Worm (Caenorhabditis elegans): ENCODE data around the gene ZK688.11.

Gene ZK688.11

DNA sequence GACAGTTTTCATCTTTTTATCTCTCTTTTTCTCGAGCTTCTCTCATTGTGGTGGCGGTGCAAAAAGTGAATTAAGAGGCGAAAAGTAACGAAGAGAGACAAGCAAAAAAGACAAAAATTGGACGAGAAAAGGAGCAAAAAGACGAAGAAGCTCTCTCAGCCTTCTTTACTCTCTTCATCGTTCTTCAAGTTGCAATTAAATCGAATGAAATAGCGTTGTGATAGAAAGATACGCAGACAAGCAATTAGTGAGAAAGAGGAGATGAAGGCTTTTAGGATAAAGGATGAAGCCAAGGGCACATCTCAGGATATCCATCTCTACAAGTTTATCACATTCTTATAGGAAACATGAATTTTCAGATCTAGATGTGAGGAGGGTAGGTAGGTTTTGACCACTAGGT, 36.6 kb downstream of the ZK688.11 start:
- TF ChIP-seq hmg-11 (tag; optimal IDR thresholded peaks at IDR 0.05) (no peak), elt-3 (tag; optimal IDR thresholded peaks at IDR 0.05) (no peak), sea-2 (GFP tag; optimal IDR thresholded peaks at IDR 0.05) (no peak), nhr-12 (tag; optimal IDR thresholded peaks at IDR 0.05) (no peak), nfya-1 (tag; optimal IDR thresholded peaks at IDR 0.05; ENCODE audit: insufficient read depth) (peak; percentile 29), egl-5 (tag; optimal IDR thresholded peaks at IDR 0.05) (peak; percentile 6)

DNA sequence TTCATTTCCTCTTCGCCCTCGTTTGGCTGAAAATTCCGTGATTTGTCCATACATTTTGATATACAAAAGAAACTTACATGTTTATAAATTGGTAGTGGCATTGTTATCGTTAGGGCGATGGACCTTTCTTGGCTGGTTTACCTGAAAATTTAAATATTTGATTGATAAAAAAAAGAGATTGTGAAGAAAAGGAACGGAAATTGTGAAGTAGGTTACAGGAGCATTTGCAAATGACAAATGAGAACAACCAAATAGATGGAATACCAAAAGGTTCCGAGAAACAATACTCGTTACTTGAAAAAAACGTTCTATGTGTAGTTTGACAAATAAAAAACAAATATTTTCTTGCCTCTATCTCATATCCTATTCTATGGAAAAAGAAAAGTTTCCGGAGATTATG, 41.2 kb downstream of the ZK688.11 start, which contains the start of gene ZK652.8:
TSS of gene ZK652.8 (minus strand) at position 101 of the 400 bp plus-strand sequence.
- TF ChIP-seq daf-12 (tag; optimal IDR thresholded peaks at IDR 0.05) = no peak

DNA sequence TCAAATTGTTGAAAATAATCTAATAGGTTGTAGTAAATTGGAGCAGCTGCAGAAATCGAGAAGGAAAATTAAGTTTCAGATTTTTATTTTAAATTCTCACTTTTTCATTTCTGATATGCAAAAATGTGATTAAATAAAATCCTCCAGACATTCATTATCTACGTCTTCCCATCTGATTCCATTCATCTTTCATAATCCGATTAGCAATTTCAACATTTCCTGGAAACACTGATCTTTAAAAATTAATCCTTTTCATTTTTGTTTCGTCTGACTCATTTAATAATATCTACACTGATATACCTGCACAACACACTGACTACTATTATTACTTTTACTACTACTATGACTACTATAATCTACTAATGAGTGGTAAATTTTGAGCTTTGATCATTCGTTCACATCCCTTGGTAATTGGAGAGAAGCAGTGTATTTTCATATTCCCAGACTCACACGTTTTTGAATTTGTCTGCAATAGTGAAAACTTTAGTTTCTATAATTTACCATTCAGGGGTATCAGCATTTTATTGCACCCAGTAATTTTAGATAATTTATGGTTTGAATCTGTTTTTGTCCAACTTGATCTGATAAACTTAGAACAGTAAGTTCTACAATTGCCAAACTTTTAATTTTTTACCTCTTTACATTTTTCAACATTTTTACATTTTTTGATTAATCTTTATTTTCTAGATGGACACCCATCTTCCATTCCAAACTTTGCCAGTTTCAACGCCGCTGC, 45.7 kb downstream of the ZK688.11 start, which contains the start of gene ceh-23:
TSS of gene ceh-23 (plus strand) at position 686 of the 736 bp plus-strand sequence.
- no peak for TF ChIP-seq fkh-10 (GFP tag; optimal IDR thresholded peaks at IDR 0.05)
- no peak for TF ChIP-seq nhr-43 (tag; optimal IDR thresholded peaks at IDR 0.05; ENCODE audit: poor library complexity, severe bottlenecking)
- no peak for TF ChIP-seq zag-1 (tag; optimal IDR thresholded peaks at IDR 0.05)
- TF ChIP-seq fkh-2 (tag; optimal IDR thresholded peaks at IDR 0.05) = no peak
- TF ChIP-seq mdl-1 (tag; optimal IDR thresholded peaks at IDR 0.05) = no peak
- TF ChIP-seq R02D3.7 (tag; optimal IDR thresholded peaks at IDR 0.05) = no peak
- TF ChIP-seq tbx-2 (tag; optimal IDR thresholded peaks at IDR 0.05) = no peak
- TF ChIP-seq elt-3 (tag; optimal IDR thresholded peaks at IDR 0.05) = no peak

DNA sequence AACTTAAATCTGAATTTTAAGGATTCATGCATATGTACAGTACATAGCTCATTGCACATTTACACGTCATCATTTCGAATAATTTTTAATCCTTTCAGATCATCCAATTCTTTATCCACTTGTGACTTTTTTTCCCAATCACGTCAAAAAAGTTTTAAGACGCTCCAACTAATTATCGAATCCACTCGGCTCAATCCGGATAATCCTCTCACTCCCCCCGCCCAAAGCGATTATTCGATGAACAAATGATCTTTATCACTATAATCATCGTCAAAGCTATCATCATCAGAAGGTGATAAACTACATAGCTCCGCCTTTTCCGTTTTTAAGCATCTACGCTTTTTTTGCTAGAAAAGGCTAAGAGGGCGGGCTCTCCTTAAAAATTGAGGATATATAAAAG, 47.2 kb downstream of the ZK688.11 start:
- TF ChIP-seq lsy-12 (tag; optimal IDR thresholded peaks at IDR 0.05) = no peak
- TF ChIP-seq fkh-10 (GFP tag; optimal IDR thresholded peaks at IDR 0.05) = no peak
- no peak for TF ChIP-seq nhr-11 (tag; optimal IDR thresholded peaks at IDR 0.05)
- TF ChIP-seq pha-4 (tag; optimal IDR thresholded peaks at IDR 0.05) = no peak

DNA sequence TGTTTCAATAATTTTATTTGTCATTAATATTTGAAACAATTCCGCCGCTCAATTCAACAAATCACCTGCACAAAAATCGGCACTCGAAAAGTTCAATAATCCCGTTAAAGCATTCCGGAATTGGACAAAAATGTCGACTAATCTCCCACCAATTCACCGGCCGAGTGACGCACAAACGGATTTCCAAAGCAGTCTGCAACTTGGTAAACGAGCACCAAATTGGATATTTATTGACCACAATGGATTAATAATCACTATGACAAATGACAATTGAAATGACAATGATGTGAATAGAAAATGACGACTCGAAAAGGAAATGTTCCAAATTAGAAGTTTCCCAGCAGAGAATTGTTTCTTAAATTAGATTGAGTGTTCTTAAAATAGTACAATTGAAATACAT, 49.1 kb downstream of the ZK688.11 start:
- TF ChIP-seq egl-5 (tag; optimal IDR thresholded peaks at IDR 0.05) (no peak), nhr-28 (tag; optimal IDR thresholded peaks at IDR 0.05) (no peak), lsy-12 (tag; optimal IDR thresholded peaks at IDR 0.05) (no peak), nhr-237 (tag; optimal IDR thresholded peaks at IDR 0.05) (no peak), hmg-11 (tag; optimal IDR thresholded peaks at IDR 0.05) (no peak), nhr-43 (tag; optimal IDR thresholded peaks at IDR 0.05; ENCODE audit: poor library complexity, severe bottlenecking) (no peak), R02D3.7 (tag; optimal IDR thresholded peaks at IDR 0.05) (no peak), mdl-1 (tag; optimal IDR thresholded peaks at IDR 0.05) (no peak), ZK546.5 (tag; optimal IDR thresholded peaks at IDR 0.05) (no peak), daf-12 (tag; optimal IDR thresholded peaks at IDR 0.05) (no peak), ceh-28 (tag; optimal IDR thresholded peaks at IDR 0.05) (no peak), egl-27 (tag; optimal IDR thresholded peaks at IDR 0.05) (no peak), unc-62 (GFP tag; optimal IDR thresholded peaks at IDR 0.05) (no peak), elt-2 (tag; optimal IDR thresholded peaks at IDR 0.05) (no peak)

DNA sequence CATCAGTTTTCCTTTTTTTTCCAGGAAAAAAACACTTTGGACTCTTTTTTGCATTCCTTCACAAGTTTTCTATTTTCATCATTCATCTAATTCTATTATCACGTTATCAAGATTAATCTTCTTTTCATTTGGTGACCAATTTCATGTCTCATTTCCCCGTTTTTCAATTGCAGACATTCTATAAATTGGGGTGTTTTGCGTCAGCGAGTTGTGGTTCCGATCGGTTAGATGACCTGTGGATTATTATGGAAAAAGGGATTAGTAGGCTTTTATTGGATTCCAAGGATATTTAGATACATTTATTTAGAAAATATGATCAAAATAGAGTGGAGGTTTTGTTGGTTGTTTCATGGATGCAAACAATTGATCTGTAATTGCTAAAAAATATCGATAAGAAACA, 49.9 kb downstream of the ZK688.11 start:
- TF ChIP-seq fkh-10 (GFP tag; optimal IDR thresholded peaks at IDR 0.05) (no peak), nhr-23 (tag; optimal IDR thresholded peaks at IDR 0.05) (no peak), mml-1 (tag; optimal IDR thresholded peaks at IDR 0.05) (no peak), nfya-1 (tag; optimal IDR thresholded peaks at IDR 0.05; ENCODE audit: insufficient read depth) (no peak), pha-4 (tag; optimal IDR thresholded peaks at IDR 0.05) (no peak), nhr-76 (tag; optimal IDR thresholded peaks at IDR 0.05) (no peak), zag-1 (tag; optimal IDR thresholded peaks at IDR 0.05) (no peak), lin-15B (tag; optimal IDR thresholded peaks at IDR 0.05) (no peak)

Measured in whole organism, L3 larva.